Fruit fly (Drosophila melanogaster) whole organism, wandering third instar larva: ENCODE data around the gene Arglu1.

ENCODE experiments used
- CG32264 ChIP-seq: fragments of 200-800 bp; sonication (Bioruptor generic); optimal IDR thresholded peaks from 2 replicates; lab custom pipeline; 2016; ENCODE audit warnings: missing biosample characterization, missing genetic modification characterization
- CG9705 ChIP-seq: fragments of 200-800 bp; sonication (Bioruptor generic); optimal IDR thresholded peaks from 2 replicates; lab custom pipeline; 2018; ENCODE audit warnings: missing biosample characterization, mild to moderate bottlenecking, missing genetic modification characterization
- CrebA ChIP-seq: fragments of 200-800 bp; sonication (Bioruptor generic); optimal IDR thresholded peaks from 2 replicates; lab custom pipeline; 2016; ENCODE audit warnings: missing biosample characterization, mild to moderate bottlenecking, missing genetic modification characterization, borderline replicate concordance
- Dfd ChIP-seq: fragments of >200 bp; optimal IDR thresholded peaks from 2 replicates; lab custom pipeline; 2017; ENCODE audit warnings: missing biosample characterization, missing genetic modification characterization
- Dif ChIP-seq: fragments of 200-275, 200-300 bp; sonication (Bioruptor generic); optimal IDR thresholded peaks from 2 replicates; lab custom pipeline; 2018; ENCODE audit warnings: missing biosample characterization, missing genetic modification characterization; ENCODE audit not compliant: partially characterized antibody
- GATAd ChIP-seq: sonication (Bioruptor generic); optimal IDR thresholded peaks from 2 replicates; lab custom pipeline; 2016; ENCODE audit warnings: missing biosample characterization, missing genetic modification characterization
- HLH106 ChIP-seq: fragments of 200-800 bp; optimal IDR thresholded peaks from 3 replicates; lab custom pipeline; 2019; ENCODE audit warnings: missing biosample characterization, mild to moderate bottlenecking, missing genetic modification characterization, moderate library complexity
- Hr78 ChIP-seq: fragments of >200 bp; optimal IDR thresholded peaks from 2 replicates; lab custom pipeline; 2017; ENCODE audit warnings: missing biosample characterization, missing genetic modification characterization
- Hr83 ChIP-seq: fragments of 200-300 bp; sonication (Bioruptor generic); optimal IDR thresholded peaks from 2 replicates; lab custom pipeline; 2016; ENCODE audit warnings: missing biosample characterization, mild to moderate bottlenecking, missing genetic modification characterization, moderate library complexity; ENCODE audit not compliant: poor library complexity, severe bottlenecking
- Jra ChIP-seq: sonication (Bioruptor generic); optimal IDR thresholded peaks from 2 replicates; lab custom pipeline; 2016; ENCODE audit warnings: missing biosample characterization, missing genetic modification characterization
- Mio ChIP-seq: sonication (Bioruptor generic); optimal IDR thresholded peaks from 2 replicates; lab custom pipeline; 2016; ENCODE audit warnings: missing biosample characterization, missing genetic modification characterization
- Myc ChIP-seq: fragments of >200 bp; optimal IDR thresholded peaks from 2 replicates; lab custom pipeline; 2017
- OdsH ChIP-seq: fragments of 200-800 bp; sonication (Bioruptor generic); optimal IDR thresholded peaks from 2 replicates; lab custom pipeline; 2016; ENCODE audit warnings: missing biosample characterization, mild to moderate bottlenecking, missing genetic modification characterization
- br ChIP-seq: fragments of 200-800 bp; sonication (Bioruptor generic); optimal IDR thresholded peaks from 2 replicates; lab custom pipeline; 2016; ENCODE audit warnings: missing biosample characterization, missing genetic modification characterization
- brk ChIP-seq: fragments of 200-800 bp; sonication (Bioruptor generic); optimal IDR thresholded peaks from 2 replicates; lab custom pipeline; 2016; ENCODE audit warnings: missing biosample characterization, mild to moderate bottlenecking, missing genetic modification characterization
- dmrt93B ChIP-seq: fragments of 200-800 bp; sonication (Bioruptor generic); optimal IDR thresholded peaks from 2 replicates; lab custom pipeline; 2018; ENCODE audit warnings: missing biosample characterization, mild to moderate bottlenecking, missing genetic modification characterization
- dsf ChIP-seq: sonication (Bioruptor generic); optimal IDR thresholded peaks from 2 replicates; lab custom pipeline; 2016; ENCODE audit warnings: missing biosample characterization, missing genetic modification characterization, borderline replicate concordance
- ey ChIP-seq: fragments of 200-800 bp; sonication (Bioruptor generic); optimal IDR thresholded peaks from 2 replicates; lab custom pipeline; 2016; ENCODE audit warnings: missing biosample characterization, missing genetic modification characterization
- foxo ChIP-seq, 2 experiments: fragments of 200-800 bp; sonication (Bioruptor generic); optimal IDR thresholded peaks; 2 replicates in 1 of 2; 3 replicates in 1 of 2; lab custom pipeline; 2016 to 2017; ENCODE audit warnings: missing biosample characterization in 2 of 2, missing genetic modification characterization in 2 of 2
- fru ChIP-seq: fragments of 200-800 bp; sonication (Bioruptor generic); optimal IDR thresholded peaks from 3 replicates; lab custom pipeline; 2016; ENCODE audit warnings: missing biosample characterization, mild to moderate bottlenecking, missing genetic modification characterization
- h ChIP-seq: fragments of 200-800 bp; sonication (Bioruptor generic); optimal IDR thresholded peaks from 3 replicates; lab custom pipeline; 2016; ENCODE audit warnings: missing biosample characterization, mild to moderate bottlenecking, missing genetic modification characterization
- jim ChIP-seq: fragments of 175-275, 200-325 bp; sonication (Bioruptor generic); optimal IDR thresholded peaks from 2 replicates; lab custom pipeline; 2016; ENCODE audit warnings: missing biosample characterization, mild to moderate bottlenecking, missing genetic modification characterization
- lola ChIP-seq: fragments of >200 bp; optimal IDR thresholded peaks from 2 replicates; lab custom pipeline; 2017; ENCODE audit warnings: missing biosample characterization, missing genetic modification characterization
- pan ChIP-seq: fragments of >200 bp; optimal IDR thresholded peaks from 2 replicates; lab custom pipeline; 2017
- psq ChIP-seq: fragments of 200-800 bp; sonication (Bioruptor generic); optimal IDR thresholded peaks from 3 replicates; lab custom pipeline; 2017; ENCODE audit warnings: missing biosample characterization, mild to moderate bottlenecking, missing genetic modification characterization, moderate library complexity
- rgr ChIP-seq: fragments of 200-800 bp; sonication (Bioruptor generic); optimal IDR thresholded peaks from 3 replicates; lab custom pipeline; 2016; ENCODE audit warnings: missing biosample characterization, mild to moderate bottlenecking, missing genetic modification characterization
- sage ChIP-seq: fragments of 200-800 bp; sonication (Bioruptor generic); optimal IDR thresholded peaks from 2 replicates; lab custom pipeline; 2016; ENCODE audit warnings: missing biosample characterization, mild to moderate bottlenecking, missing genetic modification characterization
- sv ChIP-seq: fragments of 200-800 bp; sonication (Bioruptor generic); optimal IDR thresholded peaks from 3 replicates; lab custom pipeline; 2016; ENCODE audit warnings: missing biosample characterization, missing genetic modification characterization
- tai ChIP-seq: sonication (Bioruptor generic); optimal IDR thresholded peaks from 2 replicates; lab custom pipeline; 2016; ENCODE audit warnings: missing biosample characterization, missing genetic modification characterization
- woc ChIP-seq: sonication (Bioruptor generic); optimal IDR thresholded peaks from 2 replicates; lab custom pipeline; 2016; ENCODE audit warnings: missing biosample characterization, mild to moderate bottlenecking, missing genetic modification characterization

Arglu1 gene

DNA sequence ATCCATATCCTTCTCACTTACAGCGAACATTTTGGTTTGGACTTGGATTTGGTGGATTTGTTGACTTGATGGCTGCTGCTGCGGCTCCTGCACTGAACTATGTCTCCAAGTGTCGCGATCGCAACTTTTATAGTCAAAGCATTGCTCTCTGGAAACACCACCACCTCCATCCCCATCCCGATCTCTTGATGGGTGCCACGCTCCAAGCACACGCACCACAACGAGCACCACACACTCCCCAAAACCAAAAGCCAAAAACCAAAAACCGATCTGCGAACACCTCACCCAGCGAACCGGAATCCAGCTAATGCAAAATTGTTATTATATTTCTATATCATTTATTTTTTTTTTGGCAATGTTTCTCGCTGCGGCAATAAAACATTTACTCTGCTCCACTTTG lies 4.9 kb downstream of the Arglu1 start, which contains the start of gene Cpr30F:
Gene Cpr30F, minus strand, starts transcription at position 101 of the 400 bp plus-strand sequence.
- TF ChIP-seq h (GFP tag; lab: Kevin White, UChicago) (no peak), psq (GFP tag; lab: Kevin White, UChicago) (no peak), Myc (lab: Kevin White, UChicago) (no peak), ey (GFP tag; lab: Kevin White, UChicago) (no peak), Dfd (no peak)

DNA sequence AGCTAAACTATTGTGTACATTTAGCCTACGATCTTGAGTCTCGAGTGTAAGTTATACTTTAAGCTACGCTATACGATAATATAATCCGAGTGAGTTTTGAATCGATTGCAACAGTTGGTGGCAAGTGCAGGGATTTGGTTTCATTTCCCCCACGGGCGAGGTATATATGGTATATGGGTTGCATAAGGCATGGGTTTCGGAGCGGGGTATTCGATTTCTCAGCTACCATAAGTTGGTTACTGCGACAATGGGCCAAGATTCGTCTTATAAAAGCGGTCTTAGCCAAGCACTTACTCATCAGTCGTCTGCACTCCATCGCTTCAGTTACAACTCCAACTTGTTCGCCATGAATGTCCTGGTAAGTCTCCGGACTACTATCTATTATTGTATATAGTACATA lies 7.7 kb downstream of the Arglu1 start, which contains the start of gene CG42367:
Gene CG42367, plus strand, starts transcription at position 301 of the 400 bp plus-strand sequence.
- no peak for TF ChIP-seq dsf (GFP tag; lab: Kevin White, UChicago)
- TF ChIP-seq Hr78 (GFP tag; lab: Kevin White, UChicago), result no peak
- TF ChIP-seq foxo (GFP tag; optimal IDR thresholded peaks at IDR 0.05; lab: Kevin White, UChicago), result no peak
- no peak for TF ChIP-seq sage (GFP tag; lab: Kevin White, UChicago)
- TF ChIP-seq rgr, result no peak
- no peak for TF ChIP-seq CrebA (GFP tag; lab: Kevin White, UChicago)
- TF ChIP-seq OdsH (GFP tag; lab: Kevin White, UChicago), result no peak
- TF ChIP-seq tai (GFP tag; lab: Kevin White, UChicago), result no peak

DNA sequence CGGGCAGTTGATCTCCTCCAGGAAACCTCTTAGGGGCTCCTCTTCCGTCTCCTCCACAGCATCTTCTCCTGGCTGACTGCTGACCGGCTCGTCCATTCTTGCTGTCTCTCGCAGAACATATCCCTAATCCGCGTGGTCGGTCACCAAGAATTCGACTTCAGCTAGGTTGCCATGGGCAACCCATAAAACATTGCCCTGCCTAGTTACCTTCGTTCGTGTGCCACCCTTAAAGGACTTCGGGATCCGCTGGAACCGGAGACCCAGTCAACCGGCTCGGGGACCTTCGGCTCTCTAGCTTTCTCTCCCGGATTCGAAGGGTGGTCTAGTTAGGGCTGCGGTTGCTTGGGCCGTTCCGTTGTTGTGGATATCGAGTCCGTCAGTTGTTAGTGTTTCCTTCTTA lies 13.2 kb downstream of the Arglu1 start, which contains the start of the genes TbCMF46 and CG42366:
Gene TbCMF46, minus strand, starts transcription at position 101 of the 400 bp plus-strand sequence.
Gene CG42366, plus strand, starts transcription at position 397 of the 400 bp plus-strand sequence.
- no peak for TF ChIP-seq brk
- no peak for TF ChIP-seq rgr
- no peak for TF ChIP-seq sv (GFP tag; lab: Kevin White, UChicago)
- no peak for TF ChIP-seq lola (GFP tag; lab: Kevin White, UChicago)
- TF ChIP-seq CG9705 (GFP tag; lab: Kevin White, UChicago), result no peak
- no peak for TF ChIP-seq CG32264 (GFP tag; lab: Kevin White, UChicago)
- TF ChIP-seq Myc (lab: Kevin White, UChicago), result no peak
- TF ChIP-seq pan (lab: Kevin White, UChicago), result no peak
- TF ChIP-seq fru (GFP tag; lab: Kevin White, UChicago), result no peak
- no peak for TF ChIP-seq Mio (GFP tag; lab: Kevin White, UChicago)
- no peak for TF ChIP-seq jim (GFP tag; lab: Kevin White, UChicago)
- no peak for TF ChIP-seq Dif (GFP tag; lab: Kevin White, UChicago)
- no peak for TF ChIP-seq Jra

DNA sequence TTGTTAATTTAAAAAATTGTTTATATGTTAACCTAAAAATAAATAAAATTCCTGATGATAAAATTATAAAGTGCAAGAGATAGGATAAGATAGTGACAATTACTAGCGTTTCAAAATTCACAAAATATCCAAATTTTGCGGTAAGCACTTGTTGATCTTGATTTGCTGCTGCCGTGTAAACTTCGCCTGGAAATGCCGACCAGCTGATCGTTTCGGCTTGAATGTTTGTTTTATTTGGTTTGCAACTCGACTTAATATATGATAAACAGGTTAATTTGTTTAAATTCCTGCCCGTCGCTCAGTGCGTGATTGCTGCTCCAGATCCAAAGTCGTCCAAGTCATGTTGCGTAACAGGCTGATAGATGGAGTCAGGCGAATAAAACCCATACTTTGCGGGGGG lies 16.5 kb downstream of the Arglu1 start, which contains the start of gene CG4592:
Gene CG4592, plus strand, starts transcription at position 233 of the 400 bp plus-strand sequence.
- TF ChIP-seq HLH106 (tag; lab: Kevin White, UChicago) (peak; percentile 73), Hr83 (peak; percentile 60), CG32264 (GFP tag; lab: Kevin White, UChicago) (peak; percentile 19), br (GFP tag; lab: Kevin White, UChicago) (peak; percentile 73), CG9705 (GFP tag; lab: Kevin White, UChicago) (peak; percentile 43), sv (GFP tag; lab: Kevin White, UChicago) (peak; percentile 43), h (GFP tag; lab: Kevin White, UChicago) (peak; percentile 78), GATAd (GFP tag; lab: Kevin White, UChicago) (no peak), psq (GFP tag; lab: Kevin White, UChicago) (peak; percentile 39), rgr (no peak), Hr78 (GFP tag; lab: Kevin White, UChicago) (no peak), woc (GFP tag; lab: Kevin White, UChicago) (peak; percentile 52), dmrt93B (peak; percentile 25), foxo (GFP tag; optimal IDR thresholded peaks at IDR 0.05; lab: Kevin White, UChicago) (peak in 1 of 2 experiments; percentile 81), Dif (GFP tag; lab: Kevin White, UChicago) (no peak), Jra (peak; percentile 26), OdsH (GFP tag; lab: Kevin White, UChicago) (peak; percentile 62), ey (GFP tag; lab: Kevin White, UChicago) (no peak)

DNA sequence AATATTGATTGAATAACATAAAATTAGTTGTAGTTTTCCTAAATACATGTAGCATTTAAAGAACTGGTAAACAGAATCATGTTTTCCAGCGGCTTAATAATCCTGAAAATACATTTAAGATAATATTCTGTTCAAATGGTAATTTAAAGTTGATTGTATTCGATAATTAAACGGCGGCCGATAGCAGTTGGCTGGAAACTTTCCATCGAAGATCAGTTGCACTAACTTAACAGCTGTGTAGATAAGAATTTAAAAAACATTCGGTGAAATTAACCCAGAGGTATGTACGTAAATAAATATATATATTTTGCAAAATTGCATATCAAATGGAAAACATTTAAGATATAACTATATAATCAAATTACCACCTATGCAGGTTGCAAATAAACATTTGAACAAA lies 18.0 kb downstream of the Arglu1 start, which contains the start of gene CG4594:
Gene CG4594, plus strand, starts transcription at position 212 of the 400 bp plus-strand sequence.
- TF ChIP-seq Myc (lab: Kevin White, UChicago) (no peak), Hr83 (no peak), sage (GFP tag; lab: Kevin White, UChicago) (peak; percentile 41)
